Worm (Caenorhabditis elegans) whole organism, mixed stage, embryonic: ENCODE data around the gene Y43F8C.17.

Experiments used
- ceh-39 ChIP-seq: fragments of 150-350 bp; optimal IDR thresholded peaks from 2 replicates; lab custom pipeline; 2014; ENCODE audit warnings: missing biosample characterization, missing genetic modification characterization
- lin-13 ChIP-seq: fragments of 150-350 bp; optimal IDR thresholded peaks from 2 replicates; lab custom pipeline; 2014; ENCODE audit warnings: missing biosample characterization, missing genetic modification characterization
- lsy-2 ChIP-seq: fragments of 150-350 bp; optimal IDR thresholded peaks from 2 replicates; lab custom pipeline; 2014; ENCODE audit warnings: missing biosample characterization, missing genetic modification characterization
- mab-5 ChIP-seq: fragments of 150-350 bp; optimal IDR thresholded peaks from 2 replicates; lab custom pipeline; 2014; ENCODE audit warnings: missing biosample characterization, missing genetic modification characterization
- mep-1 ChIP-seq: fragments of 150-350 bp; optimal IDR thresholded peaks from 2 replicates; lab custom pipeline; 2017; ENCODE audit warnings: missing biosample characterization, missing genetic modification reagents, missing genetic modification characterization, inconsistent platforms
- nhr-28 ChIP-seq: fragments of 150-350 bp; optimal IDR thresholded peaks from 2 replicates; lab custom pipeline; 2014; ENCODE audit warnings: missing biosample characterization, missing genetic modification characterization
- pha-4 ChIP-seq: fragments of 150-350 bp; optimal IDR thresholded peaks from 2 replicates; lab custom pipeline; 2018; ENCODE audit warnings: missing biosample characterization, missing genetic modification reagents, missing genetic modification characterization
- sem-2 ChIP-seq: fragments of 200-800 bp; sonication (Bioruptor generic); optimal IDR thresholded peaks from 2 replicates; lab custom pipeline; 2018; ENCODE audit warnings: mild to moderate bottlenecking, missing genetic modification characterization, missing compliant biosample characterization
- snpc-4 ChIP-seq: fragments of 150-350 bp; optimal IDR thresholded peaks from 2 replicates; lab custom pipeline; 2014; ENCODE audit warnings: missing biosample characterization, missing genetic modification characterization
- unc-62 ChIP-seq: fragments of 150-350 bp; optimal IDR thresholded peaks from 2 replicates; lab custom pipeline; 2014; ENCODE audit warnings: missing biosample characterization, missing genetic modification reagents, missing genetic modification characterization
- ztf-11 ChIP-seq: fragments of 150-350 bp; optimal IDR thresholded peaks from 2 replicates; lab custom pipeline; 2014; ENCODE audit warnings: missing biosample characterization, missing genetic modification characterization

- TF ChIP-seq ceh-39 = no peak
- TF ChIP-seq mab-5 = no peak
- TF ChIP-seq unc-62 (GFP tag; lab: Kevin White, UChicago) = no peak
- TF ChIP-seq nhr-28 = no peak
- TF ChIP-seq sem-2 (GFP tag; lab: Kevin White, UChicago) = no peak
- no peak for TF ChIP-seq lsy-2 (tag; lab: Kevin White, UChicago)
- no peak for TF ChIP-seq ztf-11
- no peak for TF ChIP-seq snpc-4 (tag; lab: Kevin White, UChicago)
- TF ChIP-seq mep-1 (tag; lab: Kevin White, UChicago) = no peak
- no peak for TF ChIP-seq pha-4
- no peak for TF ChIP-seq lin-13 (tag; lab: Kevin White, UChicago)
Measured at ce11 chrV:19669959-19670358, 46.0 kb upstream of the Y43F8C.17 start, which contains the start of gene Y43F8C.11.
